Fruit fly (Drosophila melanogaster) whole organism, embryonic: ENCODE results near the gene Gclm.
A peak's percentile ranks its signal among the peaks of the same experiment; 100 is the strongest.

Source experiments
- Adf1 ChIP-seq: fragments of 200-800 bp; sonication (Bioruptor generic); IDR thresholded peaks from 2 replicates; pipeline ENCODE4 v1.3.6; 2022; ENCODE audit warnings: missing biosample characterization, missing genetic modification characterization
- Awh ChIP-seq: fragments of 200-800 bp; sonication (Bioruptor generic); IDR thresholded peaks from 2 replicates; pipeline ENCODE4, ENCODE4 v1.3.6; 2022; ENCODE audit warnings: missing biosample characterization, missing genetic modification characterization
- BtbVII ChIP-seq: fragments of 200-800 bp; sonication (Bioruptor generic); optimal IDR thresholded peaks from 3 replicates; lab custom pipeline; 2017; ENCODE audit warnings: missing biosample characterization, mild to moderate bottlenecking, missing genetic modification characterization
- CG11456 ChIP-seq: fragments of 200-800 bp; sonication (Bioruptor generic); IDR thresholded peaks from 3 replicates; pipeline ENCODE4 v1.3.6; 2022; ENCODE audit warnings: missing biosample characterization, missing genetic modification characterization
- CG12299 ChIP-seq: fragments of 200-800 bp; sonication (Bioruptor generic); optimal IDR thresholded peaks from 2 replicates; lab custom pipeline; 2018; ENCODE audit warnings: missing biosample characterization, mild to moderate bottlenecking, missing genetic modification characterization
- CG15269 ChIP-seq: fragments of 200-800 bp; sonication (Bioruptor generic); optimal IDR thresholded peaks from 2 replicates; lab custom pipeline; 2018; ENCODE audit warnings: missing biosample characterization, mild to moderate bottlenecking, missing genetic modification characterization, moderate library complexity
- CG2199 ChIP-seq: fragments of 200-800 bp; sonication (Bioruptor generic); IDR thresholded peaks from 3 replicates; pipeline ENCODE4 v1.3.6; 2022; ENCODE audit warnings: missing biosample characterization, missing genetic modification characterization
- CG3163 ChIP-seq: fragments of 200-800 bp; sonication (Bioruptor generic); optimal IDR thresholded peaks from 3 replicates; lab custom pipeline; 2016; ENCODE audit warnings: missing biosample characterization, missing genetic modification characterization
- CG32767 ChIP-seq: fragments of 200-800 bp; sonication (Bioruptor generic); IDR thresholded peaks from 2 replicates; pipeline ENCODE4 v1.3.6; 2022; ENCODE audit warnings: missing biosample characterization, missing genetic modification characterization
- CG3995 ChIP-seq: fragments of 200-800 bp; sonication (Bioruptor generic); optimal IDR thresholded peaks from 3 replicates; lab custom pipeline; 2016; ENCODE audit warnings: missing biosample characterization, missing genetic modification characterization
- CG42726 ChIP-seq: fragments of 200-800 bp; sonication (Bioruptor generic); IDR thresholded peaks from 2 replicates; pipeline ENCODE4 v1.3.6; 2022; ENCODE audit warnings: missing biosample characterization, missing genetic modification characterization; ENCODE audit not compliant: partially characterized antibody
- CG6689 ChIP-seq: fragments of 200-800 bp; sonication (Bioruptor generic); IDR thresholded peaks from 2 replicates; pipeline ENCODE4 v1.3.6; 2022; ENCODE audit warnings: missing biosample characterization, missing genetic modification characterization
- Deaf1 ChIP-seq: fragments of 200-800 bp; optimal IDR thresholded peaks from 3 replicates; lab custom pipeline; 2019; ENCODE audit warnings: missing biosample characterization, mild to moderate bottlenecking, missing genetic modification characterization, moderate library complexity
- E2f2 ChIP-seq: fragments of 200-800 bp; sonication (Bioruptor generic); IDR thresholded peaks from 2 replicates; pipeline ENCODE4 v1.3.6; 2022; ENCODE audit warnings: missing biosample characterization, missing genetic modification characterization
- Elba2 ChIP-seq: fragments of 200-800 bp; sonication (Bioruptor generic); optimal IDR thresholded peaks from 3 replicates; lab custom pipeline; 2016; ENCODE audit warnings: missing biosample characterization, missing genetic modification characterization
- HHEX ChIP-seq: fragments of 200-800 bp; sonication (Bioruptor generic); optimal IDR thresholded peaks from 3 replicates; lab custom pipeline; 2017; ENCODE audit warnings: missing biosample characterization, mild to moderate bottlenecking, missing genetic modification characterization, missing genetic modification reagents
- HLH3B ChIP-seq: fragments of 200-800 bp; sonication (Bioruptor generic); IDR thresholded peaks from 2 replicates; pipeline ENCODE4 v1.3.6; 2022; ENCODE audit warnings: missing biosample characterization, missing genetic modification characterization
- HmgD ChIP-seq: fragments of 200-800 bp; sonication (Bioruptor generic); optimal IDR thresholded peaks from 3 replicates; lab custom pipeline; 2016; ENCODE audit warnings: missing biosample characterization, missing genetic modification characterization
- Jarid2 ChIP-seq: fragments of 200-800 bp; sonication (Bioruptor generic); optimal IDR thresholded peaks from 3 replicates; lab custom pipeline; 2017; ENCODE audit warnings: mild to moderate bottlenecking, missing biosample characterization, missing genetic modification reagents, missing genetic modification characterization
- Lim3 ChIP-seq: fragments of 200-800 bp; sonication (Bioruptor generic); IDR thresholded peaks from 2 replicates; pipeline ENCODE4 v1.3.6; 2022; ENCODE audit warnings: missing biosample characterization, missing genetic modification characterization
- Med ChIP-seq: fragments of 200-800 bp; sonication (Bioruptor generic); peaks from one replicate; lab custom pipeline; 2016; ENCODE audit warnings: missing biosample characterization, missing genetic modification characterization, mild to moderate bottlenecking, inconsistent platforms, moderate library complexity
- Nf-YA ChIP-seq: fragments of 200-800 bp; sonication (Bioruptor generic); IDR thresholded peaks from 2 replicates; pipeline ENCODE4 v1.3.6; 2022; ENCODE audit warnings: missing biosample characterization, missing genetic modification characterization
- Nf-YB ChIP-seq: fragments of 200-800 bp; sonication (Bioruptor generic); optimal IDR thresholded peaks from 3 replicates; lab custom pipeline; 2019; ENCODE audit warnings: missing biosample characterization, mild to moderate bottlenecking, missing genetic modification characterization, moderate library complexity
- Nf-YC ChIP-seq: fragments of 200-800 bp; optimal IDR thresholded peaks from 3 replicates; lab custom pipeline; 2019; ENCODE audit warnings: missing biosample characterization, mild to moderate bottlenecking, missing genetic modification characterization, moderate library complexity
- Pdp1 ChIP-seq, 2 experiments: fragments of 200-800 bp; sonication (Bioruptor generic); optimal IDR thresholded peaks; 3 replicates each; lab custom pipeline; 2016; ENCODE audit warnings: missing biosample characterization in 2 of 2, missing genetic modification characterization in 2 of 2, mild to moderate bottlenecking in 1 of 2, moderate library complexity in 1 of 2
- Ptx1 ChIP-seq: fragments of 200-800 bp; sonication (Bioruptor generic); IDR thresholded peaks from 2 replicates; pipeline ENCODE4 v1.3.6; 2022; ENCODE audit warnings: missing biosample characterization, missing genetic modification characterization
- Scr ChIP-seq: fragments of 200-800 bp; sonication (Bioruptor generic); IDR thresholded peaks from 2 replicates; pipeline ENCODE4 v1.3.6; 2022; ENCODE audit warnings: missing biosample characterization, missing genetic modification characterization; ENCODE audit not compliant: partially characterized antibody
- Sry-β ChIP-seq: fragments of 200-800 bp; sonication (Bioruptor generic); optimal IDR thresholded peaks from 2 replicates; lab custom pipeline; 2018; ENCODE audit warnings: missing biosample characterization, mild to moderate bottlenecking, missing genetic modification characterization, moderate library complexity
- Stat92E ChIP-seq, 3 experiments: fragments of >200 bp in 2 of 3; fragments of 200-800 bp in 1 of 3; sonication (Bioruptor generic) in 1 of 3; optimal IDR thresholded peaks; 2 replicates each; lab custom pipeline; 2017 to 2019; ENCODE audit warnings: missing biosample characterization in 3 of 3, missing genetic modification characterization in 3 of 3, mild to moderate bottlenecking in 1 of 3, moderate library complexity in 1 of 3
- Tbp ChIP-seq: fragments of >200 bp; optimal IDR thresholded peaks from 2 replicates; lab custom pipeline; 2018; ENCODE audit warnings: missing biosample characterization, missing genetic modification characterization
- Trl ChIP-seq, 3 experiments: fragments of >200 bp in 2 of 3; fragments of 200-800 bp in 1 of 3; sonication (Bioruptor generic) in 1 of 3; optimal IDR thresholded peaks; 2 replicates in 1 of 3; 3 replicates in 2 of 3; lab custom pipeline; 2016 to 2017; ENCODE audit warnings: missing biosample characterization in 1 of 3, missing genetic modification characterization in 1 of 3
- Xrp1 ChIP-seq: fragments of 200-800 bp; sonication (Bioruptor generic); IDR thresholded peaks from 2 replicates; pipeline ENCODE4 v1.3.6; 2022; ENCODE audit warnings: missing biosample characterization, missing genetic modification characterization
- YL-1 ChIP-seq: fragments of 200-800 bp; sonication (Bioruptor generic); optimal IDR thresholded peaks from 3 replicates; lab custom pipeline; 2017; ENCODE audit warnings: missing biosample characterization, mild to moderate bottlenecking, missing genetic modification characterization
- ara ChIP-seq: fragments of 200-800 bp; sonication (Bioruptor generic); IDR thresholded peaks from 2 replicates; pipeline ENCODE4 v1.3.6; 2022; ENCODE audit warnings: missing biosample characterization, missing genetic modification characterization
- br ChIP-seq: fragments of >200 bp; optimal IDR thresholded peaks from 2 replicates; lab custom pipeline; 2017
- chinmo ChIP-seq: fragments of 200-800 bp; sonication (Bioruptor generic); IDR thresholded peaks from 4 replicates; pipeline ENCODE4 v1.3.6; 2022; ENCODE audit warnings: missing biosample characterization, missing genetic modification characterization; ENCODE audit not compliant: partially characterized antibody
- gro ChIP-seq: fragments of 200-800 bp; sonication (Bioruptor generic); optimal IDR thresholded peaks from 2 replicates; lab custom pipeline; 2016; ENCODE audit warnings: missing biosample characterization, missing genetic modification characterization
- gt ChIP-seq: fragments of 200-800 bp; sonication (Bioruptor generic); IDR thresholded peaks from 2 replicates; pipeline ENCODE4 v1.3.6; 2022; ENCODE audit warnings: missing biosample characterization, missing genetic modification characterization
- kah ChIP-seq: fragments of 200-800 bp; sonication (Bioruptor generic); optimal IDR thresholded peaks from 2 replicates; lab custom pipeline; 2018; ENCODE audit warnings: missing biosample characterization, mild to moderate bottlenecking, missing genetic modification characterization
- ken ChIP-seq: fragments of 200-800 bp; sonication (Bioruptor generic); IDR thresholded peaks from 3 replicates; pipeline ENCODE4 v1.3.6; 2022; ENCODE audit warnings: missing biosample characterization, missing genetic modification characterization
- nmo ChIP-seq: fragments of 200-800 bp; sonication (Bioruptor generic); optimal IDR thresholded peaks from 2 replicates; lab custom pipeline; 2018; ENCODE audit warnings: missing biosample characterization, mild to moderate bottlenecking, missing genetic modification characterization, moderate library complexity
- oc ChIP-seq: fragments of 200-800 bp; sonication (Bioruptor generic); optimal IDR thresholded peaks from 2 replicates; lab custom pipeline; 2018; ENCODE audit warnings: missing biosample characterization, mild to moderate bottlenecking, missing genetic modification characterization, moderate library complexity
- pros ChIP-seq: fragments of 200-800 bp; sonication (Bioruptor generic); optimal IDR thresholded peaks from 3 replicates; lab custom pipeline; 2019; ENCODE audit warnings: missing biosample characterization, mild to moderate bottlenecking, missing genetic modification characterization, moderate library complexity
- sc ChIP-seq, 3 experiments: fragments of >200 bp in 2 of 3; fragments of 200-800 bp in 1 of 3; sonication (Bioruptor generic) in 1 of 3; optimal IDR thresholded peaks; 2 replicates in 2 of 3; 3 replicates in 1 of 3; lab custom pipeline; 2017; ENCODE audit warnings: mild to moderate bottlenecking in 1 of 3, missing biosample characterization in 1 of 3, missing genetic modification characterization in 1 of 3, missing genetic modification reagents in 1 of 3
- slp2 ChIP-seq: fragments of 200-800 bp; sonication (Bioruptor generic); optimal IDR thresholded peaks from 2 replicates; lab custom pipeline; 2016; ENCODE audit warnings: missing biosample characterization, missing genetic modification characterization
- sug ChIP-seq: fragments of 200-800 bp; optimal IDR thresholded peaks from 2 replicates; lab custom pipeline; 2019; ENCODE audit warnings: missing biosample characterization, mild to moderate bottlenecking, missing genetic modification characterization, moderate library complexity
- tin ChIP-seq: fragments of 200-800 bp; sonication (Bioruptor generic); optimal IDR thresholded peaks from 3 replicates; lab custom pipeline; 2016; ENCODE audit warnings: missing biosample characterization, missing genetic modification characterization
- unc-4 ChIP-seq: fragments of 200-800 bp; sonication (Bioruptor generic); IDR thresholded peaks from 2 replicates; pipeline ENCODE4 v1.3.6; 2022; ENCODE audit warnings: missing biosample characterization, missing genetic modification characterization; ENCODE audit not compliant: partially characterized antibody

The Gclm gene

dm6 chr3R:22666449-22667283, 19.6 kb downstream of the Gclm start (continued):
- peak; percentile 77 to 78 for TF ChIP-seq Trl (optimal IDR thresholded peaks at IDR 0.05; lab: Kevin White, UChicago)
- no peak for TF ChIP-seq Trl (GFP tag; optimal IDR thresholded peaks at IDR 0.05; lab: Kevin White, UChicago)
- peak; percentile 92 for TF ChIP-seq Elba2 (GFP tag; lab: Kevin White, UChicago)
- 0 out of 2 replicates have a peak, but pooled peaks have one; percentile 19 for TF ChIP-seq Xrp1 (GFP tag; lab: Robert Waterston, UW)
- TF ChIP-seq YL-1 = peak; percentile 35
- peak; percentile 43 for TF ChIP-seq Deaf1 (tag; lab: Kevin White, UChicago)
- TF ChIP-seq nmo (GFP tag; lab: Kevin White, UChicago) = no peak
- peak; percentile 12 for TF ChIP-seq oc (tag; lab: Kevin White, UChicago)
- peak; percentile 92 for TF ChIP-seq Sry-β (GFP tag; lab: Kevin White, UChicago)
- no peak for TF ChIP-seq gt (GFP tag; lab: Robert Waterston, UW)
- peak; percentile 82; the same call in 1 of the 4 replicates for TF ChIP-seq chinmo (GFP tag; lab: Robert Waterston, UW)
- peak in 1 of 3 experiments; percentile 98 for TF ChIP-seq Stat92E (GFP tag; optimal IDR thresholded peaks at IDR 0.05; lab: Kevin White, UChicago)
- no peak for TF ChIP-seq HmgD
- no peak for TF ChIP-seq CG12299 (tag; lab: Kevin White, UChicago)
- 0 out of 2 replicates have a peak, but pooled peaks have one; percentile 18 for TF ChIP-seq CG42726 (GFP tag; lab: Robert Waterston, UW)
- TF ChIP-seq E2f2 (GFP tag; lab: Robert Waterston, UW) = peak; percentile 11; the same call in 1 of the 2 replicates
- peak; percentile 40 for TF ChIP-seq CG3163 (GFP tag; lab: Kevin White, UChicago)
- TF ChIP-seq CG2199 = 0 out of 3 replicates have a peak, but pooled peaks have one; percentile 25
- peak; percentile 66 for TF ChIP-seq pros (GFP tag; lab: Kevin White, UChicago)
- TF ChIP-seq Nf-YB (GFP tag; lab: Kevin White, UChicago) = peak; percentile 8
- peak; percentile 97 for TF ChIP-seq sug
- peak; percentile 46 for TF ChIP-seq kah (GFP tag; lab: Kevin White, UChicago)
- TF ChIP-seq Jarid2 = peak; percentile 95
- TF ChIP-seq Awh (GFP tag; lab: Robert Waterston, UW) = 0 out of 2 replicates have a peak, but pooled peaks have one; percentile 22
- TF ChIP-seq Adf1 (GFP tag; lab: Robert Waterston, UW) = peak; percentile 97
- peak; percentile 20 for TF ChIP-seq BtbVII
- TF ChIP-seq CG3995 (GFP tag; lab: Kevin White, UChicago) = peak; percentile 9
- TF ChIP-seq CG15269 = peak; percentile 72
- 0 out of 2 replicates have a peak, but pooled peaks have one; percentile 19 for TF ChIP-seq unc-4 (GFP tag; lab: Robert Waterston, UW)
- peak; percentile 58 for TF ChIP-seq Med (GFP tag; lab: Kevin White, UChicago)
- no peak for TF ChIP-seq HHEX (GFP tag; lab: Kevin White, UChicago)
- peak; percentile 16 for TF ChIP-seq gro (GFP tag; lab: Kevin White, UChicago)
- peak; percentile 24 for TF ChIP-seq Nf-YC (tag; lab: Kevin White, UChicago)
- TF ChIP-seq Scr = 0 out of 2 replicates have a peak, but pooled peaks have one; percentile 12
- peak; percentile 4 for TF ChIP-seq slp2

- peak; percentile 27 for TF ChIP-seq tin (GFP tag; lab: Kevin White, UChicago)
- TF ChIP-seq CG11456 = peak; percentile 62; the same call in 1 of the 3 replicates
- no peak for TF ChIP-seq Tbp (GFP tag; lab: Kevin White, UChicago)
- peak; percentile 44; the same call in 1 of the 2 replicates for TF ChIP-seq Nf-YA (GFP tag; lab: Robert Waterston, UW)
- TF ChIP-seq CG6689 = peak; percentile 57; the same call in 1 of the 2 replicates
- TF ChIP-seq sc (optimal IDR thresholded peaks at IDR 0.05; lab: Kevin White, UChicago) = no peak
- peak; percentile 30 for TF ChIP-seq sc (GFP tag; optimal IDR thresholded peaks at IDR 0.05; lab: Kevin White, UChicago)
- TF ChIP-seq HLH3B (GFP tag; lab: Robert Waterston, UW) = peak; percentile 68
- no peak for TF ChIP-seq Stat92E (GFP tag; optimal IDR thresholded peaks at IDR 0.05; lab: Kevin White, UChicago)
- no peak for TF ChIP-seq Lim3 (GFP tag; lab: Robert Waterston, UW)
- TF ChIP-seq CG32767 (GFP tag; lab: Robert Waterston, UW) = 0 out of 2 replicates have a peak, but pooled peaks have one; percentile 25
- TF ChIP-seq br (lab: Kevin White, UChicago) = no peak
- TF ChIP-seq Ptx1 (GFP tag; lab: Robert Waterston, UW) = peak; percentile 47; the same call in 1 of the 2 replicates
- TF ChIP-seq Pdp1 (GFP tag; optimal IDR thresholded peaks at IDR 0.05; lab: Kevin White, UChicago) = peak; percentile 17 to 35
- TF ChIP-seq ara (GFP tag; lab: Robert Waterston, UW) = peak; percentile 49; the same call in 1 of the 2 replicates
- TF ChIP-seq ken = peak; percentile 66; the same call in 2 of the 3 replicates
Observed at dm6 chr3R:22664274-22664673, 22.0 kb downstream of the Gclm start.
